Worm (Caenorhabditis elegans): ENCODE data around the gene ceh-48.

Gene ceh-48

DNA sequence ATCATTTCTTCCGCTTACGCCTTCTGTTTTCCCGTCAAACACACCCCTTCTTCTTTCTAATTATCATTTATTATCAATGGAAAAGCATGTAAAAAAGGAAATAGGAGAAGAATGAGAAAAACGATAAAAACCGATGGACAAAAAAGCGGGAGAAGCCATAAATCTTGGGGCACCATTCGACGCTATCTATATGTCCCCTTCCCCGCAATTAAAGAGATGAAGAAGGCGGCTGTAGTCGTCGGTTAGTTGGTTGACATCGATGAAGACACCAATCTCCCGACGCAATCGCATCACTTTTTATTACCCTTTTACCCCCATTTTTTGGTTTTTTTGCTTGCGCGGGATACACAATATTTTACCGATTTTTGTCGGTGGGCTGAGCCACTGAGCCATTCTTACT is 21.7 kb downstream of the ceh-48 start:
- no peak for TF ChIP-seq dao-5 (tag; optimal IDR thresholded peaks at IDR 0.05)
- no peak for TF ChIP-seq W03F9.2 (tag; optimal IDR thresholded peaks at IDR 0.05)
- no peak for TF ChIP-seq him-1 (tag; optimal IDR thresholded peaks at IDR 0.05)

DNA sequence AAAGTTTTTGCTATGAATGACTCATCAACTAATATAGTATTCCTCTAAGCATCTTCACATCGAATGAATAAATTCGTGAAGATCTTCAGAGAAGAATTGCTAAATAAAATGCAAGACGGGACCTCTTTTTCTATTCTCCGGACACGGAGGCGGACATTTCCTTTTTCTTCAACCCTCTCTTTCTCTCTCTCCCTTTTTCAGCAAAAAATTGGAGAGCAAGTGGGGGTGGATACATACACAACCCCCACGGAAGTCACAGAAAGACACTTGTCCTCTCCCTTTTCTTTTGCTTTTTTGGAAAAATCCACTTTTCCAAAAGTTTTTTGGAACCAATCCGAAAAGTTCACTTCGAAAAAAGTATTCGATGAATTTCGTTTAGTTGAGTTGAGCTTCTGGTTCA is 22.8 kb downstream of the ceh-48 start:
- TF ChIP-seq him-1 (tag; optimal IDR thresholded peaks at IDR 0.05) (no peak), dao-5 (tag; optimal IDR thresholded peaks at IDR 0.05) (no peak), W03F9.2 (tag; optimal IDR thresholded peaks at IDR 0.05) (no peak)

DNA sequence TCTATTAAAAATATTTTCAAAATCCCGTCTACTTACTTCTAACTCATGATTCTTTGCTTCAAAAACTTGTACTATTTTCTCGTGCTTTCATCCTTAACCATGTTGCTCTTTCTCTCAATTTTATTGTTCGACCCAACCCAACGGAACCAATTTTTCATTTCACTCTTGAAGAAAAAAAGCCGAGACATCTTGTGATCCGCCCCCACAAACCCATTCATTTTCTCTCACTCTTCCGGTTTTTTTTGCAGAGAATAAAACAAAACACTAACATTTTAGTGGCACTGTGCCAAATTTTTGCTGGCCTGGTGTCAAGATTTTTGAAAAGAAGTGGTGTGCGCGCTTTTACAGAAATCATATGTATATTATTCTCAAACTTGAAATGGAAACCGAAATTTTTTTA is 24.9 kb downstream of the ceh-48 start:
- TF ChIP-seq W03F9.2 (tag; optimal IDR thresholded peaks at IDR 0.05) (no peak), dao-5 (tag; optimal IDR thresholded peaks at IDR 0.05) (no peak), him-1 (tag; optimal IDR thresholded peaks at IDR 0.05) (no peak)

DNA sequence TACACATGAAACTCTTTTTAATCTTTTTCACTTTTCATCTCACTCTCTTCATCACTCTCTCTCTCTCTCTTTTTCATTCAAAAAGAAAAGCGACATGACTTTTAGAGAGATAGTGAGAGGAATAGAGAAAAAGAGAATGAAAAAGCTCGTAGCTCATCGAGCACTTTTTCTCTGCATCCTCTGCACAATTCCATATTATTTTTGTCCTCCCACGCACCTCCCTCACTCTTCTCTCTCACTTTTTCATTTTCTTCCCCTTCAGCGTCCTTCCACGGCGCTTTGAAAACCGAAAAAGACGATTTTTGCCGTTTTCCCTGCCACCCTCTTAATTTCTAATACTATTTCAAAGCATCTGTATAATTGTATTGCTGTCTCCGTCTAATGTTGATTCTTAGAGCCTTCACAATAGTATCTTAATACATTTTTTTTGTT is 27.2 kb downstream of the ceh-48 start:
- TF ChIP-seq dao-5 (tag; optimal IDR thresholded peaks at IDR 0.05), result no peak
- TF ChIP-seq him-1 (tag; optimal IDR thresholded peaks at IDR 0.05), result peak; percentile 63
- TF ChIP-seq W03F9.2 (tag; optimal IDR thresholded peaks at IDR 0.05), result peak; percentile 66

DNA sequence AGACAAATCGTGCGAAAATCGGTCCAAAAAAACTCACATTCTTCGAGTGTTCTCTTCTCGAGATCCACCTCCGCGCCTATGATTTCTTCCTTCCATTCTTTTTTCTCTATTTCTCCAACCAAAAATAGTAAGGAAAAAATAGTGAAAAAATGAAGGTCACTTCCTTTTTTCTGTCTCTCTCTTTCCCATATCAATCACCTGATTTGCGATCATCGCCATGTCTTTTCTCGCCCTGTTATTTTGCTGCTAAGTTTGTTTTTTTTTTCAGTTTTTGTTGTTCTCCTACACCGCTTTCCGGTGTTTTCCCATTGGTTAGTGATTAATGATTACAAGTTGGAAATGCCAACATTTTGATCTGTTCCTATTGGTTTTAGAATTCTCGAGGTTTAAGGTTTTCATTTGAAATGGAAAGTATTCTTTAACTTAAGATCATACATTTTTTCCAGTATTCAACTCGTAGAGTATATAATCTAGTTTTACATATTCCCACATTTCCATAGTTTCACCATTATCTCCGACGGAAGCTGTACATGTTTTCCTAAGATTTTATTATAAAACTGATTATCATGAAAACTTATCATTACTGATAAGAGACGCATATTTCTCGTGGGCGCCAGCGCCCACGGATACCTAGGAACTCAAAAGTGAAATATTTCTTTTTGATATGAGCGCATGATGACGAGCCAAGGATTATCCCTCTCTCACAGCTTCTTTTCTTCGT is 29.8 kb downstream of the ceh-48 start:
- TF ChIP-seq him-1 (tag; optimal IDR thresholded peaks at IDR 0.05), result no peak
- no peak for TF ChIP-seq dao-5 (tag; optimal IDR thresholded peaks at IDR 0.05)
- TF ChIP-seq W03F9.2 (tag; optimal IDR thresholded peaks at IDR 0.05), result no peak

DNA sequence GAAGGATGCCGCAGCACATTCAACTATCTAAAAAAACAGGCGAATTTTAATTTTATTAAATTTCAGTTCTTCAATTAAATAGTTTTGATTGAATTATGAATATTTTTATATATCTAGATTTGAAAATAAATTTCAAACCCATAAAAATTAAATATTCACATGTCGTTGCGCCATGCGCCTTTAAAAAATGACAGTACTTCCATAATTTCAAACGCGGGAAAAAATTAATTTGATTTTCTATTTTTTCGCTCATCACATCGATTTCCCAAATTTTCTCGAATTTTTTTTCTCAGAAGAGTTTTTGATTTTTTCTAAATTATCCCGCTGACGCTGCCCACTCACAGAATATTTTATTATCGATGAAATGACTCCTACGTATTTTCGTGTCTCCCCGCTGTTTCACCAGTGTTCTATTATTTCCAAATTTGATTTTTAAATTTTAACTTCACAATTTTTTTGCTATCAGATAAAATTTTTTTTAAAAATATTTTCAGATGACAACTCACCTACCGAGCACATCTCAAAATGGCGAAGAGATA is 30.6 kb downstream of the ceh-48 start, which contains the start of gene lip-1:
Gene lip-1, plus strand, starts transcription at position 489 of the 539 bp plus-strand sequence.
- TF ChIP-seq him-1 (tag; optimal IDR thresholded peaks at IDR 0.05) (no peak), W03F9.2 (tag; optimal IDR thresholded peaks at IDR 0.05) (no peak), dao-5 (tag; optimal IDR thresholded peaks at IDR 0.05) (no peak)

DNA sequence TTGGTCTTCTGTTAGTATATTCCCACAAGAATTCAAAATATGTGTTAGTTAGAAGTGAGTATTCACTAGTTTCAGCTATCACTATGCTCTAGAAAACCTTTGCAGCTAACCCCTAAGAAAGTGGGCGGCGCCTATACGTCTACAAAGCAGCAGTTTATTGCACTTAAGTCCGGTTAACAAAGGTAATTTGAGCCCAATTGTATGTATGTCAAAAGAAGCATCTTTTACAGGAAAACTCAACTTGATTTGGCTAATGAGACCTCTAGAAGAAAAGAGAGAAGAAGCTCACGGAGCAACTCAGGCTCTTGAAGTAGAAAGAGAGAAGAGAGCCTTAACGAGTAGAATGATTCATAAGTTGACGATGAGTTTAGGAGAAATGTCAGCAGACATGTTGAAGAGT is 40.8 kb downstream of the ceh-48 start:
- TF ChIP-seq W03F9.2 (tag; optimal IDR thresholded peaks at IDR 0.05) (no peak), dao-5 (tag; optimal IDR thresholded peaks at IDR 0.05) (no peak), him-1 (tag; optimal IDR thresholded peaks at IDR 0.05) (no peak)

DNA sequence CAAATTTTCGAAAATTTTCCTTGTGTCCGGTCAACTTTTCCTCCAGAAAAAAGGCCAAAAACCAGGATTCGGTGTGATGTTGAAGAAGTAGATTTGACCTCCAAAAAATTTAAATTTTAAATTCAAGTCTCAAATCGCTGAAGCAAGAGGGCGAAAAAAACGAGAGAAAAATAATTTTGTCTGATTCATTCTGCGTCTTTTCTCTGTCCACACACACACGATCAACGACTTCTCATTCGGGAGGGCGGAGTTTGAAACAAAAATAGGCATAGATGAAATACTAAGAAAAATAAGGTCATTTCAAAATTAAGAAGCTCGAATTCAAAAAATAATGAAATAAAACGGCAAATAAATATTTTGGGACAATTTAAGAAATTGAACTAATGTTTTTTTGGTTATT is 47.4 kb downstream of the ceh-48 start, which contains the start of gene R13H7.2:
Gene R13H7.2, minus strand, starts transcription at position 101 of the 400 bp plus-strand sequence.
- no peak for TF ChIP-seq him-1 (tag; optimal IDR thresholded peaks at IDR 0.05)
- TF ChIP-seq dao-5 (tag; optimal IDR thresholded peaks at IDR 0.05), result no peak
- TF ChIP-seq W03F9.2 (tag; optimal IDR thresholded peaks at IDR 0.05), result no peak
